Worm (Caenorhabditis elegans): ENCODE measurements around the gene srh-30.

Gene srh-30

ce11 chrV:6784853-6785492 lies 13.4 kb upstream of the srh-30 start, which contains the start of the genes spn-4 and spe-39 (continued):
- TF ChIP-seq ets-4 (tag; optimal IDR thresholded peaks at IDR 0.05): no peak
- no peak for TF ChIP-seq eyg-1 (tag; optimal IDR thresholded peaks at IDR 0.05)
- TF ChIP-seq dmd-4 (tag; optimal IDR thresholded peaks at IDR 0.05; ENCODE audit: borderline replicate concordance): no peak
- no peak for TF ChIP-seq pat-9 (tag; optimal IDR thresholded peaks at IDR 0.05)
- peak; percentile 28 for TF ChIP-seq sox-4 (tag; optimal IDR thresholded peaks at IDR 0.05)
- TF ChIP-seq ceh-48 (tag; optimal IDR thresholded peaks at IDR 0.05): no peak
- TF ChIP-seq pax-1 (tag; optimal IDR thresholded peaks at IDR 0.05): peak; percentile 64
- peak; percentile 47 for TF ChIP-seq madf-2 (tag; optimal IDR thresholded peaks at IDR 0.05)
- peak; percentile 8 for TF ChIP-seq ceh-14 (tag; optimal IDR thresholded peaks at IDR 0.05)
- peak; percentile 1 for TF ChIP-seq unc-55 (GFP tag; optimal IDR thresholded peaks at IDR 0.05)
- peak; percentile 16 for TF ChIP-seq ref-2 (tag; optimal IDR thresholded peaks at IDR 0.05)
- TF ChIP-seq pqm-1 (tag; optimal IDR thresholded peaks at IDR 0.05): no peak
- TF ChIP-seq syd-9 (tag; optimal IDR thresholded peaks at IDR 0.05): no peak
- TF ChIP-seq ceh-2 (tag; optimal IDR thresholded peaks at IDR 0.05): peak; percentile 20
- no peak for TF ChIP-seq pha-4 (tag; optimal IDR thresholded peaks at IDR 0.05)
- TF ChIP-seq pag-3 (tag; optimal IDR thresholded peaks at IDR 0.05; ENCODE audit: borderline replicate concordance): no peak
- peak; percentile 71 for TF ChIP-seq unc-42 (tag; optimal IDR thresholded peaks at IDR 0.05)
- TF ChIP-seq nhr-11 (tag; optimal IDR thresholded peaks at IDR 0.05): no peak
- TF ChIP-seq ceh-31 (tag; optimal IDR thresholded peaks at IDR 0.05): peak; percentile 39
- TF ChIP-seq ceh-19 (GFP tag; optimal IDR thresholded peaks at IDR 0.05): no peak
- no peak for TF ChIP-seq hlh-6 (tag; optimal IDR thresholded peaks at IDR 0.05)
- TF ChIP-seq ztf-16 (tag; optimal IDR thresholded peaks at IDR 0.05): peak; percentile 29
- TF ChIP-seq elt-2 (tag; optimal IDR thresholded peaks at IDR 0.05): peak; percentile 59
- TF ChIP-seq ceh-6 (GFP tag; optimal IDR thresholded peaks at IDR 0.05): no peak
- TF ChIP-seq hlh-13 (GFP tag; optimal IDR thresholded peaks at IDR 0.05): no peak
- peak; percentile 62 for TF ChIP-seq sox-2 (GFP tag; IDR thresholded peaks at IDR 0.05)
- no peak for TF ChIP-seq lim-6 (tag; optimal IDR thresholded peaks at IDR 0.05)
- TF ChIP-seq K09A11.1 (tag; optimal IDR thresholded peaks at IDR 0.05; ENCODE audit: insufficient read depth): peak; percentile 35
- TF ChIP-seq ceh-45 (GFP tag; IDR thresholded peaks at IDR 0.05): no peak

- TF ChIP-seq pros-1 (tag; optimal IDR thresholded peaks at IDR 0.05) (no peak), fkh-10 (GFP tag; optimal IDR thresholded peaks at IDR 0.05) (no peak), ceh-45 (GFP tag; IDR thresholded peaks at IDR 0.05) (no peak), ceh-24 (tag; optimal IDR thresholded peaks at IDR 0.05) (no peak), pha-4 (tag; optimal IDR thresholded peaks at IDR 0.05) (no peak), fax-1 (tag; optimal IDR thresholded peaks at IDR 0.05) (no peak), pha-2 (tag; optimal IDR thresholded peaks at IDR 0.05) (no peak), ceh-18 (tag; optimal IDR thresholded peaks at IDR 0.05) (no peak), ceh-22 (tag; optimal IDR thresholded peaks at IDR 0.05) (no peak)
Measured at ce11 chrV:6783044-6783625, 11.6 kb upstream of the srh-30 start.

- TF ChIP-seq nfya-1 (tag; optimal IDR thresholded peaks at IDR 0.05) (no peak), ceh-18 (tag; optimal IDR thresholded peaks at IDR 0.05) (no peak), lin-11 (tag; optimal IDR thresholded peaks at IDR 0.05) (no peak), syd-9 (tag; optimal IDR thresholded peaks at IDR 0.05) (no peak), ahr-1 (tag; optimal IDR thresholded peaks at IDR 0.05) (no peak)
Measured at ce11 chrV:6782260-6782659, 10.7 kb upstream of the srh-30 start.

Measured in whole organism, late embryonic.